Worm (Caenorhabditis elegans): Measurements from ENCODE around the gene C14A4.7.

- no peak for TF ChIP-seq lsy-12 (tag; optimal IDR thresholded peaks at IDR 0.05)
- TF ChIP-seq egl-5 (tag; optimal IDR thresholded peaks at IDR 0.05), result no peak
- no peak for TF ChIP-seq nhr-237 (tag; optimal IDR thresholded peaks at IDR 0.05)
- TF ChIP-seq ZK546.5 (tag; optimal IDR thresholded peaks at IDR 0.05), result no peak
Observed at ce11 chrII:10547803-10548693, 48.3 kb downstream of the C14A4.7 start.
